Worm (Caenorhabditis elegans): ENCODE measurements around the gene dlst-1.

The dlst-1 gene

ce11 chrV:6704482-6704881 is 4.4 kb downstream of the dlst-1 start:
- TF ChIP-seq Y5F2A.4 (GFP tag; optimal IDR thresholded peaks at IDR 0.05) (no peak), pqm-1 (tag; optimal IDR thresholded peaks at IDR 0.05) (no peak), nhr-25 (tag; optimal IDR thresholded peaks at IDR 0.05; ENCODE audit: borderline replicate concordance, insufficient read depth) (no peak), nhr-41 (GFP tag; IDR thresholded peaks at IDR 0.05) (no peak), mes-2 (tag; optimal IDR thresholded peaks at IDR 0.05; ENCODE audit: poor library complexity, severe bottlenecking) (no peak), ceh-44 (GFP tag; IDR thresholded peaks at IDR 0.05) (no peak)

ce11 chrV:6702692-6703091 is 6.2 kb downstream of the dlst-1 start, which contains the start of gene era-1:
Gene era-1, plus strand, starts transcription at chrV:6703057.
- TF ChIP-seq saeg-2 (GFP tag; IDR thresholded peaks at IDR 0.05) = no peak
- 0 out of 2 replicates have a peak, but pooled peaks have one; percentile 32 for TF ChIP-seq Y48G9A.11 (GFP tag; IDR thresholded peaks at IDR 0.05)

- TF ChIP-seq ceh-82 (tag; optimal IDR thresholded peaks at IDR 0.05) (no peak), mxl-3 (GFP tag; optimal IDR thresholded peaks at IDR 0.05) (peak; percentile 14), snpc-1.2 (GFP tag; IDR thresholded peaks at IDR 0.05) (no peak), Y48G9A.11 (GFP tag; IDR thresholded peaks at IDR 0.05) (no peak)
These were observed 9.1 kb downstream of the dlst-1 start for ce11 chrV:6699833-6700232.

ce11 chrV:6699021-6699420 is 9.9 kb downstream of the dlst-1 start:
- TF ChIP-seq nhr-111 (GFP tag; optimal IDR thresholded peaks at IDR 0.05) (no peak), nhr-28 (tag; optimal IDR thresholded peaks at IDR 0.05) (peak; percentile 99)

ce11 chrV:6697552-6697951 is 11.3 kb downstream of the dlst-1 start, which contains the start of gene W02F12.2:
Gene W02F12.2, minus strand, starts transcription at chrV:6697652.
- TF ChIP-seq hlh-30 (tag; optimal IDR thresholded peaks at IDR 0.05; ENCODE audit: insufficient read depth) (peak; percentile 27), daf-12 (tag; optimal IDR thresholded peaks at IDR 0.05) (no peak)

ce11 chrV:6694668-6695067 is 14.2 kb downstream of the dlst-1 start, which contains the start of gene W02F12.8:
Gene W02F12.8, minus strand, starts transcription at chrV:6694768.
- peak; percentile 3 for TF ChIP-seq nhr-28 (tag; optimal IDR thresholded peaks at IDR 0.05)
- no peak for TF ChIP-seq dmd-9 (GFP tag; IDR thresholded peaks at IDR 0.05)
- TF ChIP-seq ceh-62 (tag; optimal IDR thresholded peaks at IDR 0.05) = no peak

- TF ChIP-seq pqm-1 (tag; optimal IDR thresholded peaks at IDR 0.05) = peak; percentile 7
- no peak for TF ChIP-seq php-3 (GFP tag; IDR thresholded peaks at IDR 0.05)
- TF ChIP-seq ztf-7 (tag; optimal IDR thresholded peaks at IDR 0.05) = peak; percentile 2
- peak; percentile 11 for TF ChIP-seq T20F7.1 (GFP tag; optimal IDR thresholded peaks at IDR 0.05)
- no peak for TF ChIP-seq F44E2.7 (GFP tag; IDR thresholded peaks at IDR 0.05)
- TF ChIP-seq mdl-1 (tag; optimal IDR thresholded peaks at IDR 0.05) = peak in 1 of 2 experiments; percentile 46
- TF ChIP-seq nhr-102 (tag; optimal IDR thresholded peaks at IDR 0.05) = peak; percentile 11
- TF ChIP-seq lim-7 (GFP tag; IDR thresholded peaks at IDR 0.05) = no peak
- no peak for TF ChIP-seq fkh-10 (GFP tag; optimal IDR thresholded peaks at IDR 0.05)
- TF ChIP-seq nhr-28 (tag; optimal IDR thresholded peaks at IDR 0.05) = peak; percentile 78
- TF ChIP-seq nhr-237 (tag; optimal IDR thresholded peaks at IDR 0.05) = no peak
- peak; percentile 41 for TF ChIP-seq nhr-77 (tag; optimal IDR thresholded peaks at IDR 0.05)
- peak; percentile 11 for TF ChIP-seq mxl-3 (GFP tag; optimal IDR thresholded peaks at IDR 0.05)
- TF ChIP-seq mep-1 (tag; optimal IDR thresholded peaks at IDR 0.05) = no peak
- TF ChIP-seq dve-1 (tag; optimal IDR thresholded peaks at IDR 0.05; ENCODE audit: insufficient read depth) = peak; percentile 32
- TF ChIP-seq hlh-11 (tag; optimal IDR thresholded peaks at IDR 0.05) = peak; percentile 32
- no peak for TF ChIP-seq D1046.2 (GFP tag; IDR thresholded peaks at IDR 0.05)
- peak; percentile 43; the same call in 1 of the 2 replicates for TF ChIP-seq dmd-6 (GFP tag; IDR thresholded peaks at IDR 0.05)
- TF ChIP-seq mdt-29 (GFP tag; IDR thresholded peaks at IDR 0.05) = no peak
- no peak for TF ChIP-seq daf-16 (GFP tag; optimal IDR thresholded peaks at IDR 0.05)
- peak; percentile 87 for TF ChIP-seq daf-16 (tag; optimal IDR thresholded peaks at IDR 0.05)
- TF ChIP-seq aha-1 (tag) = peak; percentile 55
These were observed 17.0 kb downstream of the dlst-1 start, which contains the start of gene mtl-1 for ce11 chrV:6691813-6692351. Gene mtl-1, minus strand, starts transcription at chrV:6691863.
